Worm (Caenorhabditis elegans) whole organism, L4 larva: ENCODE data around the gene K07B1.7.
"Not testable (repeated sequence)": the region's sequence is repeated elsewhere in the genome, so short reads cannot be mapped to it uniquely, and the experiment has no call there.

ENCODE experiments used
- ama-1 ChIP-seq: fragments of 150-350 bp; optimal IDR thresholded peaks from 2 replicates; lab custom pipeline; 2014; ENCODE audit warnings: inconsistent platforms, mixed read lengths
- ceh-82 ChIP-seq: sonication (generic microtip); optimal IDR thresholded peaks from 2 replicates; lab custom pipeline; 2017; ENCODE audit warnings: missing biosample characterization, missing genetic modification characterization
- egl-27 ChIP-seq: sonication (generic microtip); optimal IDR thresholded peaks from 3 replicates; lab custom pipeline; 2017; ENCODE audit warnings: missing biosample characterization, missing genetic modification reagents, missing genetic modification characterization
- nhr-76 ChIP-seq: fragments of 150-350 bp; optimal IDR thresholded peaks from 2 replicates; lab custom pipeline; 2014; ENCODE audit warnings: missing biosample characterization, missing genetic modification characterization
- snpc-4 ChIP-seq: fragments of 150-350 bp; optimal IDR thresholded peaks from 2 replicates; lab custom pipeline; 2014; ENCODE audit warnings: missing biosample characterization, missing genetic modification characterization
- zag-1 ChIP-seq: fragments of 150-350 bp; optimal IDR thresholded peaks from 2 replicates; lab custom pipeline; 2014; ENCODE audit warnings: missing biosample characterization, missing genetic modification characterization
- zip-11 ChIP-seq: fragments of 200-800 bp; sonication (Bioruptor generic); IDR thresholded peaks from 2 replicates; pipeline ENCODE4 v1.3.6; 2022; ENCODE audit warnings: missing genetic modification characterization, missing compliant biosample characterization

DNA sequence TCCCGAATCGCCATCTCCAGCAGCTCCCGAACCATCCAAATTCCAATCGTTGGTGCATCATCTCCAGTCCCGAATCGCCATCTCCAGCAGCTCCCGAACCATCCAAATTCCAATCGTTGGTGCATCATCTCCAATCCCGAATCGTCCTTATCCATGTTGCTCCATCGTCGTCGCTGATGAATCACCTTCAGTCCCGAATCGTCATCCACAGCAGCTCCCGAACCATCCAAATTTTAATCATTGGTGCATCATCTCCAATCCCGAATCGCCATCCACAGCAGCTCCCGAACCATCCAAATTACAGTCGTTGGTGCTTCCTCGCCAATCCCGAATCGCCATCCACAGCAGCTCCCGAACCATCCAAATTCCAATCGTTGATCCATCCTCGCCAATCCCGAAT, 7.5 kb downstream of the K07B1.7 start:
- TF ChIP-seq zip-11 (GFP tag; lab: Robert Waterston, UW): 0 out of 2 replicates have a peak, but pooled peaks have one; percentile 47
- TF ChIP-seq egl-27 (tag; lab: Kevin White, UChicago); ceh-82 (tag; lab: Kevin White, UChicago); ama-1 (lab: Kevin White, UChicago); nhr-76 (tag; lab: Kevin White, UChicago); snpc-4 (tag; lab: Kevin White, UChicago); zag-1 (tag; lab: Kevin White, UChicago): not testable (repeated sequence)
